Fruit fly (Drosophila melanogaster): ENCODE measurements around the gene CG6231.

dm6 chr3R:19583311-19583710 is 49.2 kb downstream of the CG6231 start:
- TF ChIP-seq CG8478 (optimal IDR thresholded peaks at IDR 0.05), result no peak
- TF ChIP-seq CTCF (optimal IDR thresholded peaks at IDR 0.05), result no peak
